Fruit fly (Drosophila melanogaster): ENCODE data around the gene esc.

Gene esc

dm6 chr2L:11829277-11829676 lies at the start of gene esc:
Gene esc (minus strand): TSS chr2L:11829405.
- no peak for TF ChIP-seq CG17801 (GFP tag; optimal IDR thresholded peaks at IDR 0.05; ENCODE audit: partially characterized antibody)

- no peak for TF ChIP-seq CG17801 (GFP tag; optimal IDR thresholded peaks at IDR 0.05; ENCODE audit: partially characterized antibody)
These were observed 49.7 kb upstream of the esc start for dm6 chr2L:11878812-11879328.

- TF ChIP-seq CG17801 (GFP tag; optimal IDR thresholded peaks at IDR 0.05; ENCODE audit: partially characterized antibody), result no peak
These were observed 45.7 kb upstream of the esc start for dm6 chr2L:11874890-11875289.

- no peak for TF ChIP-seq CG17801 (GFP tag; optimal IDR thresholded peaks at IDR 0.05; ENCODE audit: partially characterized antibody)
These were observed 45.1 kb upstream of the esc start for dm6 chr2L:11874232-11874765.

- TF ChIP-seq CG17801 (GFP tag; optimal IDR thresholded peaks at IDR 0.05; ENCODE audit: partially characterized antibody), result no peak
These were observed 41.8 kb upstream of the esc start for dm6 chr2L:11870867-11871452.

dm6 chr2L:11853130-11853529 lies 23.9 kb upstream of the esc start, which contains the start of gene CG42751:
Gene CG42751 (plus strand): TSS chr2L:11853430.
- TF ChIP-seq CG17801 (GFP tag; optimal IDR thresholded peaks at IDR 0.05; ENCODE audit: partially characterized antibody), result no peak

dm6 chr2L:11849658-11850057 lies 20.5 kb upstream of the esc start, which contains the start of gene Mal-B2:
Gene Mal-B2 (plus strand): TSS chr2L:11849958.
- TF ChIP-seq CG17801 (GFP tag; optimal IDR thresholded peaks at IDR 0.05; ENCODE audit: partially characterized antibody), result no peak

dm6 chr2L:11846926-11847325 lies 17.7 kb upstream of the esc start, which contains the start of gene Mal-B1:
Gene Mal-B1 (plus strand): TSS chr2L:11847226.
- no peak for TF ChIP-seq CG17801 (GFP tag; optimal IDR thresholded peaks at IDR 0.05; ENCODE audit: partially characterized antibody)

dm6 chr2L:11845159-11845788 lies 16.1 kb upstream of the esc start:
- TF ChIP-seq CG17801 (GFP tag; optimal IDR thresholded peaks at IDR 0.05; ENCODE audit: partially characterized antibody), result no peak

- no peak for TF ChIP-seq CG17801 (GFP tag; optimal IDR thresholded peaks at IDR 0.05; ENCODE audit: partially characterized antibody)
These were observed 15.1 kb upstream of the esc start for dm6 chr2L:11844278-11844677.

dm6 chr2L:11842291-11843187 lies 13.3 kb upstream of the esc start, which contains the start of the genes CG44008, CG14933, CG46426 and CG42486:
Gene CG44008 (minus strand): TSS chr2L:11842445.
Gene CG14933 (plus strand): TSS chr2L:11842828.
Gene CG46426 (plus strand): TSS chr2L:11842828.
Gene CG42486 (plus strand): TSS chr2L:11843137.
- TF ChIP-seq CG17801 (GFP tag; optimal IDR thresholded peaks at IDR 0.05; ENCODE audit: partially characterized antibody), result no peak

dm6 chr2L:11841538-11841937 lies 12.3 kb upstream of the esc start:
- no peak for TF ChIP-seq CG17801 (GFP tag; optimal IDR thresholded peaks at IDR 0.05; ENCODE audit: partially characterized antibody)

dm6 chr2L:11840391-11840790 lies 11.2 kb upstream of the esc start, which contains the start of gene CG31704:
Gene CG31704 (plus strand): TSS chr2L:11840691.
- TF ChIP-seq CG17801 (GFP tag; optimal IDR thresholded peaks at IDR 0.05; ENCODE audit: partially characterized antibody), result no peak

dm6 chr2L:11839612-11840011 lies 10.4 kb upstream of the esc start, which contains the start of gene Sfp33A3:
Gene Sfp33A3 (plus strand): TSS chr2L:11839912.
- no peak for TF ChIP-seq CG17801 (GFP tag; optimal IDR thresholded peaks at IDR 0.05; ENCODE audit: partially characterized antibody)

dm6 chr2L:11837413-11837812 lies 8.2 kb upstream of the esc start, which contains the start of gene Sfp33A2:
Gene Sfp33A2 (plus strand): TSS chr2L:11837713.
- TF ChIP-seq CG17801 (GFP tag; optimal IDR thresholded peaks at IDR 0.05; ENCODE audit: partially characterized antibody), result no peak

Data from ovary, adult (tissue).